Fruit fly (Drosophila melanogaster): ENCODE data around the gene CG42446.

- TF ChIP-seq CG9948 (tag; optimal IDR thresholded peaks at IDR 0.05), result no peak
- TF ChIP-seq EcR (GFP tag; optimal IDR thresholded peaks at IDR 0.05), result no peak
- TF ChIP-seq CG10348 (GFP tag; IDR thresholded peaks at IDR 0.05), result no peak
- TF ChIP-seq CG13204 (GFP tag; optimal IDR thresholded peaks at IDR 0.05), result peak; percentile 67
- TF ChIP-seq CG17806 (tag; optimal IDR thresholded peaks at IDR 0.05), result no peak
- no peak for TF ChIP-seq CG8301 (tag; optimal IDR thresholded peaks at IDR 0.05)
- peak; percentile 30; the same call in 1 of the 2 replicates for TF ChIP-seq CG32121 (GFP tag; IDR thresholded peaks at IDR 0.05)
- peak; percentile 19 for TF ChIP-seq CG8159 (tag; optimal IDR thresholded peaks at IDR 0.05)
- TF ChIP-seq CG14655 (GFP tag; optimal IDR thresholded peaks at IDR 0.05), result no peak
- no peak for TF ChIP-seq gl (tag; optimal IDR thresholded peaks at IDR 0.05)
- TF ChIP-seq Ets98B (GFP tag; IDR thresholded peaks at IDR 0.05), result no peak
Measured at dm6 chr3R:16309302-16310080, 50.4 kb downstream of the CG42446 start.

Data from whole organism, pupa.